Worm (Caenorhabditis elegans): ENCODE data around the gene W06D11.2.

DNA sequence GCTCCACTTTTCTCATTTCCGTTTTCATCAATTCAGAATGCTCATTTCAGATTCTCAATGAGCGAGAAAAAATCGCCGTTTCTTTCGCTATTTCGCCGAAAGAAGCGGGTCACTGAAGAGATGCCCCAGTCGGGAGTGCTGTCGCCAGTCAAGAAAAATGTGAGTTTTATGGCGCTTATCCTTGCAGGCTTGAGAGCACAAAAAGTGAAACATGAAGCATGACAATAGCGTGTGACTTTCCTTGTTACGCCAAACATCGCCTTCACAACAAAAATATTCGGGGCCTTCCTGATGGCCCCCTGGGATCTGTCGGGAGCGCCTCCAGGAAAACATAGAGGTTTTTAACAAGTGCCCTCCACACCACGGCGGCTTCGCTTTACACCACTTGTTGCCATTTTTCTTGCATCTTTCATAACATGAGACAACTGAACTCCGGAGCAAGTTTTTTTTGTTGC is 39.9 kb downstream of the W06D11.2 start, which contains the start of gene E01G6.2:
- TF ChIP-seq aptf-2 (GFP tag; conservative IDR thresholded peaks at IDR 0.05) = no peak
- TF ChIP-seq unc-62 (GFP tag; optimal IDR thresholded peaks at IDR 0.05) = no peak
- TF ChIP-seq snpc-4 (GFP tag; optimal IDR thresholded peaks at IDR 0.05) = no peak
- TF ChIP-seq snpc-4 (tag; optimal IDR thresholded peaks at IDR 0.05) = no peak
- TF ChIP-seq Y53F4B.3 (GFP tag; IDR thresholded peaks at IDR 0.05) = no peak
- TF ChIP-seq nfya-2 (GFP tag; IDR thresholded peaks at IDR 0.05) = no peak
- no peak for TF ChIP-seq F55B11.4 (tag; optimal IDR thresholded peaks at IDR 0.05; ENCODE audit: borderline replicate concordance, insufficient read depth)
- TF ChIP-seq pha-4 (tag; optimal IDR thresholded peaks at IDR 0.05) = no peak
- no peak for TF ChIP-seq K11D2.4 (GFP tag; IDR thresholded peaks at IDR 0.05)
- no peak for TF ChIP-seq B0261.1 (tag; optimal IDR thresholded peaks at IDR 0.05)
- TF ChIP-seq nfya-1 (tag; optimal IDR thresholded peaks at IDR 0.05; ENCODE audit: borderline replicate concordance, insufficient read depth) = no peak
- TF ChIP-seq sea-2 (GFP tag; IDR thresholded peaks at IDR 0.05) = no peak
- no peak for TF ChIP-seq ztf-25 (GFP tag; IDR thresholded peaks at IDR 0.05)
- no peak for TF ChIP-seq ztf-28 (GFP tag; IDR thresholded peaks at IDR 0.05)
- TF ChIP-seq nhr-179 (tag; optimal IDR thresholded peaks at IDR 0.05) = no peak

Measured in whole organism, young adult.